Fruit fly (Drosophila melanogaster) whole organism, embryonic: ENCODE results near the gene CG11342.

Experiments used
- Awh ChIP-seq: fragments of 200-800 bp; sonication (Bioruptor generic); IDR thresholded peaks from 2 replicates; pipeline ENCODE4, ENCODE4 v1.3.6; 2022; ENCODE audit warnings: missing biosample characterization, missing genetic modification characterization
- CG10267 ChIP-seq: fragments of 200-800 bp; sonication (Bioruptor generic); optimal IDR thresholded peaks from 2 replicates; lab custom pipeline; 2018; ENCODE audit warnings: missing biosample characterization, mild to moderate bottlenecking, missing genetic modification characterization, moderate library complexity
- CG10431 ChIP-seq: fragments of 200-800 bp; sonication (Bioruptor generic); optimal IDR thresholded peaks from 3 replicates; lab custom pipeline; 2018; ENCODE audit warnings: missing biosample characterization, mild to moderate bottlenecking, missing genetic modification characterization
- CG11695 ChIP-seq: fragments of 200-800 bp; sonication (Bioruptor generic); IDR thresholded peaks from 3 replicates; pipeline ENCODE4 v1.3.6; 2022; ENCODE audit warnings: missing biosample characterization, missing genetic modification characterization
- CG12659 ChIP-seq: fragments of 200-800 bp; sonication (Bioruptor generic); optimal IDR thresholded peaks from 3 replicates; lab custom pipeline; 2017; ENCODE audit warnings: mild to moderate bottlenecking, missing biosample characterization, missing genetic modification reagents, missing genetic modification characterization
- CG12942 ChIP-seq: fragments of 200-800 bp; sonication (Bioruptor generic); optimal IDR thresholded peaks from 3 replicates; lab custom pipeline; 2016; ENCODE audit warnings: missing biosample characterization, missing genetic modification characterization
- CG13424 ChIP-seq: fragments of 200-800 bp; sonication (Bioruptor generic); optimal IDR thresholded peaks from 2 replicates; lab custom pipeline; 2019; ENCODE audit warnings: missing biosample characterization, mild to moderate bottlenecking, missing genetic modification characterization, moderate library complexity
- CG15073 ChIP-seq: fragments of 200-800 bp; sonication (Bioruptor generic); optimal IDR thresholded peaks from 2 replicates; lab custom pipeline; 2016; ENCODE audit warnings: missing biosample characterization, missing genetic modification characterization
- CG16815 ChIP-seq: fragments of 200-800 bp; sonication (Bioruptor generic); optimal IDR thresholded peaks from 3 replicates; lab custom pipeline; 2017; ENCODE audit warnings: missing biosample characterization, mild to moderate bottlenecking, missing genetic modification characterization
- CG30403 ChIP-seq: fragments of 200-800 bp; sonication (Bioruptor generic); optimal IDR thresholded peaks from 3 replicates; lab custom pipeline; 2016; ENCODE audit warnings: missing biosample characterization, missing genetic modification characterization
- CG30431 ChIP-seq: fragments of 200-800 bp; sonication (Bioruptor generic); optimal IDR thresholded peaks from 2 replicates; lab custom pipeline; 2017; ENCODE audit warnings: missing biosample characterization, missing genetic modification characterization
- CG3281 ChIP-seq: fragments of 200-800 bp; sonication (Bioruptor generic); optimal IDR thresholded peaks from 3 replicates; lab custom pipeline; 2017; ENCODE audit warnings: missing biosample characterization, mild to moderate bottlenecking, missing genetic modification characterization
- CG33213 ChIP-seq: fragments of 200-800 bp; sonication (Bioruptor generic); optimal IDR thresholded peaks from 3 replicates; lab custom pipeline; 2016; ENCODE audit warnings: missing biosample characterization, missing genetic modification characterization
- CG4328 ChIP-seq: fragments of 200-800 bp; sonication (Bioruptor generic); optimal IDR thresholded peaks from 3 replicates; lab custom pipeline; 2017; ENCODE audit warnings: missing biosample characterization, missing genetic modification reagents, missing genetic modification characterization
- CG4730 ChIP-seq: fragments of 200-800 bp; sonication (Bioruptor generic); IDR thresholded peaks from 2 replicates; pipeline ENCODE4 v1.3.6; 2022; ENCODE audit warnings: missing biosample characterization, missing genetic modification characterization
- CG6654 ChIP-seq: fragments of 200-800 bp; sonication (Bioruptor generic); optimal IDR thresholded peaks from 2 replicates; lab custom pipeline; 2017; ENCODE audit warnings: missing biosample characterization, mild to moderate bottlenecking, missing genetic modification characterization
- CG7372 ChIP-seq: fragments of 200-800 bp; sonication (Bioruptor generic); IDR thresholded peaks from 2 replicates; pipeline ENCODE4 v1.3.6; 2022; ENCODE audit warnings: missing biosample characterization, missing genetic modification characterization
- CG7987 ChIP-seq: fragments of 200-800 bp; sonication (Bioruptor generic); optimal IDR thresholded peaks from 2 replicates; lab custom pipeline; 2018; ENCODE audit warnings: missing biosample characterization, mild to moderate bottlenecking, missing genetic modification characterization, moderate library complexity
- CG8388 ChIP-seq: fragments of 200-800 bp; sonication (Bioruptor generic); optimal IDR thresholded peaks from 2 replicates; lab custom pipeline; 2019; ENCODE audit warnings: missing biosample characterization, mild to moderate bottlenecking, missing genetic modification characterization, moderate library complexity
- CG8924 ChIP-seq: fragments of 200-800 bp; optimal IDR thresholded peaks from 3 replicates; lab custom pipeline; 2019; ENCODE audit warnings: missing biosample characterization, mild to moderate bottlenecking, missing genetic modification characterization, moderate library complexity
- CG9876 ChIP-seq: fragments of 200-800 bp; sonication (Bioruptor generic); optimal IDR thresholded peaks from 2 replicates; lab custom pipeline; 2016; ENCODE audit warnings: missing biosample characterization, missing genetic modification characterization
- E2f2 ChIP-seq: fragments of 200-800 bp; sonication (Bioruptor generic); IDR thresholded peaks from 2 replicates; pipeline ENCODE4 v1.3.6; 2022; ENCODE audit warnings: missing biosample characterization, missing genetic modification characterization
- Fer2 ChIP-seq: fragments of 200-800 bp; sonication (Bioruptor generic); optimal IDR thresholded peaks from 2 replicates; lab custom pipeline; 2018; ENCODE audit warnings: missing biosample characterization, mild to moderate bottlenecking, missing genetic modification characterization, moderate library complexity
- Hand ChIP-seq: fragments of 200-800 bp; sonication (Bioruptor generic); optimal IDR thresholded peaks from 2 replicates; lab custom pipeline; 2017; ENCODE audit warnings: mild to moderate bottlenecking, missing biosample characterization, missing genetic modification reagents, missing genetic modification characterization
- MBD-R2 ChIP-seq: fragments of 200-800 bp; sonication (Bioruptor generic); IDR thresholded peaks from 2 replicates; pipeline ENCODE4 v1.3.6; 2022; ENCODE audit warnings: missing biosample characterization, missing genetic modification characterization
- Meics ChIP-seq: fragments of 200-800 bp; sonication (Bioruptor generic); optimal IDR thresholded peaks from 2 replicates; lab custom pipeline; 2017; ENCODE audit warnings: missing biosample characterization, mild to moderate bottlenecking, missing genetic modification characterization
- TFAM ChIP-seq: fragments of 200-800 bp; sonication (Bioruptor generic); optimal IDR thresholded peaks from 2 replicates; lab custom pipeline; 2017; ENCODE audit warnings: missing biosample characterization, missing genetic modification characterization, inconsistent platforms
- Xrp1 ChIP-seq: fragments of 200-800 bp; sonication (Bioruptor generic); IDR thresholded peaks from 2 replicates; pipeline ENCODE4 v1.3.6; 2022; ENCODE audit warnings: missing biosample characterization, missing genetic modification characterization
- btn ChIP-seq: fragments of 200-800 bp; sonication (Bioruptor generic); optimal IDR thresholded peaks from 2 replicates; lab custom pipeline; 2016; ENCODE audit warnings: missing biosample characterization, missing genetic modification characterization
- cad ChIP-seq: fragments of >200 bp; optimal IDR thresholded peaks from 2 replicates; lab custom pipeline; 2017; ENCODE audit warnings: missing biosample characterization, missing genetic modification characterization
- dimm ChIP-seq: fragments of 200-800 bp; sonication (Bioruptor generic); IDR thresholded peaks from 2 replicates; pipeline ENCODE4 v1.3.6; 2022; ENCODE audit warnings: missing biosample characterization, missing genetic modification characterization
- gsb ChIP-seq: fragments of 200-800 bp; sonication (Bioruptor generic); IDR thresholded peaks from 2 replicates; pipeline ENCODE4 v1.3.6; 2022; ENCODE audit warnings: missing biosample characterization, missing genetic modification characterization
- ham ChIP-seq: fragments of 200-800 bp; sonication (Bioruptor generic); IDR thresholded peaks from 2 replicates; pipeline ENCODE4 v1.3.6; 2022; ENCODE audit warnings: missing biosample characterization, missing genetic modification characterization
- hth ChIP-seq: fragments of >200 bp; optimal IDR thresholded peaks from 2 replicates; lab custom pipeline; 2017; ENCODE audit warnings: inconsistent platforms
- kay ChIP-seq: fragments of 200-800 bp; sonication (Bioruptor generic); optimal IDR thresholded peaks from 2 replicates; lab custom pipeline; 2016; ENCODE audit warnings: missing biosample characterization, missing genetic modification characterization
- ken ChIP-seq: fragments of 200-800 bp; sonication (Bioruptor generic); IDR thresholded peaks from 3 replicates; pipeline ENCODE4 v1.3.6; 2022; ENCODE audit warnings: missing biosample characterization, missing genetic modification characterization
- kni ChIP-seq: fragments of 200-800 bp; sonication (Bioruptor generic); optimal IDR thresholded peaks from 3 replicates; lab custom pipeline; 2017; ENCODE audit warnings: mild to moderate bottlenecking, missing biosample characterization, missing genetic modification reagents, missing genetic modification characterization
- lmd ChIP-seq: fragments of 200-800 bp; sonication (Bioruptor generic); IDR thresholded peaks from 2 replicates; pipeline ENCODE4 v1.3.6; 2022; ENCODE audit warnings: missing biosample characterization, missing genetic modification characterization
- onecut ChIP-seq: fragments of 200-800 bp; sonication (Bioruptor generic); IDR thresholded peaks from 2 replicates; pipeline ENCODE4 v1.3.6; 2022; ENCODE audit warnings: missing biosample characterization, missing genetic modification characterization
- peb ChIP-seq: fragments of 200-800 bp; sonication (Bioruptor generic); IDR thresholded peaks from 2 replicates; pipeline ENCODE4 v1.3.6; 2022; ENCODE audit warnings: missing biosample characterization, missing genetic modification characterization
- pnt ChIP-seq: fragments of 200-800 bp; sonication (Bioruptor generic); optimal IDR thresholded peaks from 3 replicates; lab custom pipeline; 2016; ENCODE audit warnings: missing biosample characterization, missing genetic modification characterization
- sc ChIP-seq, 3 experiments: fragments of >200 bp in 2 of 3; fragments of 200-800 bp in 1 of 3; sonication (Bioruptor generic) in 1 of 3; optimal IDR thresholded peaks; 2 replicates in 2 of 3; 3 replicates in 1 of 3; lab custom pipeline; 2017; ENCODE audit warnings: mild to moderate bottlenecking in 1 of 3, missing biosample characterization in 1 of 3, missing genetic modification characterization in 1 of 3, missing genetic modification reagents in 1 of 3
- seq ChIP-seq: fragments of 200-800 bp; sonication (Bioruptor generic); IDR thresholded peaks from 2 replicates; pipeline ENCODE4 v1.3.6; 2022; ENCODE audit warnings: missing biosample characterization, missing genetic modification characterization
- sim ChIP-seq: fragments of 200-800 bp; sonication (Bioruptor generic); IDR thresholded peaks from 2 replicates; pipeline ENCODE4 v1.3.6; 2022; ENCODE audit warnings: missing biosample characterization, missing genetic modification characterization
- sqz ChIP-seq: fragments of 200-800 bp; sonication (Bioruptor generic); optimal IDR thresholded peaks from 3 replicates; lab custom pipeline; 2018; ENCODE audit warnings: missing biosample characterization, mild to moderate bottlenecking, missing genetic modification characterization
- stc ChIP-seq: fragments of 200-800 bp; sonication (Bioruptor generic); IDR thresholded peaks from 2 replicates; pipeline ENCODE4 v1.3.6; 2022; ENCODE audit warnings: missing biosample characterization, missing genetic modification characterization
- tin ChIP-seq: fragments of 200-800 bp; sonication (Bioruptor generic); optimal IDR thresholded peaks from 3 replicates; lab custom pipeline; 2016; ENCODE audit warnings: missing biosample characterization, missing genetic modification characterization
- vfl ChIP-seq: fragments of 200-800 bp; sonication (Bioruptor generic); optimal IDR thresholded peaks from 2 replicates; lab custom pipeline; 2016; ENCODE audit warnings: missing biosample characterization, missing genetic modification characterization
- wdn ChIP-seq: fragments of 200-800 bp; sonication (Bioruptor generic); IDR thresholded peaks from 2 replicates; pipeline ENCODE4 v1.3.6; 2022; ENCODE audit warnings: missing biosample characterization, missing genetic modification characterization
- z ChIP-seq: fragments of 200-800 bp; sonication (Bioruptor generic); IDR thresholded peaks from 3 replicates; pipeline ENCODE4 v1.3.6; 2022; ENCODE audit warnings: missing biosample characterization, missing genetic modification characterization

The CG11342 gene

DNA sequence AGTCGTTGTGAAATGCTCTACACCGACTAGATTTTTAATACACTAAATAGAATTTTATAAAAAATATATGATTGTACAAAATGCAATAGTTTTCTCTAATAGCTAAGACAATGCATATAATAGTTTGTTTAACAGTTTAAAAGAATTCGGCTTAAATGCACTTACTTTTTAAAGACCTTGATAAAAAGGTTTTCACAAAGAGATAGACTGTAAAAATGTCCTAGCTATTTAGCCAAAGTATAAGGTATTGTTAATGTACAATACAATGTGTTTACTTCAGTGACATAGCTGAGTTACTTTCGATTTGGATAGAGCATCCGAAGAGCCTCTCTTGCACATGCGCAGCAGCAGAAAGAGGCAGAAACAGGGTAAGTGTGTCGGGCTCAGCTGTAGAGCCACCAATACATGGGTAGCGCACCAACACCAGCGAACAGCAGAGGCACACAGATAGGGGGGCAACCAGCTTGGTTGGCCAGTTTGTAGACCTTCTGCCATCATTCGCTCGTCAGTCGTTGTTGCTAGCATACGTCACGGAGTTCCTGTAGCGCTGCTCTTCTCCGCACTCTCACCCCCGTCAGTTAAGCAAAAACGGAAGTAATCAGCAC, 39.5 kb upstream of the CG11342 start, which contains the start of gene TP53INP (continued):
- peak; percentile 45; the same call in 1 of the 2 replicates for TF ChIP-seq CG7372 (GFP tag; lab: Robert Waterston, UW)
- no peak for TF ChIP-seq wdn
- TF ChIP-seq CG33213 (GFP tag; lab: Kevin White, UChicago), result peak; percentile 29
- TF ChIP-seq gsb, result 0 out of 2 replicates have a peak, but pooled peaks have one; percentile 6
- peak; percentile 96 for TF ChIP-seq CG8924 (tag; lab: Kevin White, UChicago)
- no peak for TF ChIP-seq Awh
- peak; percentile 87 for TF ChIP-seq Hand
- peak; percentile 74 for TF ChIP-seq CG11695 (GFP tag; lab: Robert Waterston, UW)
- TF ChIP-seq CG15073 (GFP tag; lab: Kevin White, UChicago), result peak; percentile 53
- peak; percentile 77 for TF ChIP-seq CG4328 (GFP tag; lab: Kevin White, UChicago)
- TF ChIP-seq tin (GFP tag; lab: Kevin White, UChicago), result peak; percentile 84
- peak; percentile 47 for TF ChIP-seq CG7987
- peak; percentile 87 for TF ChIP-seq CG10267
- TF ChIP-seq stc, result peak; percentile 66
- peak; percentile 88 for TF ChIP-seq Meics (GFP tag; lab: Kevin White, UChicago)
- TF ChIP-seq Fer2 (tag; lab: Kevin White, UChicago), result peak; percentile 59
- peak; percentile 79 for TF ChIP-seq lmd (GFP tag; lab: Robert Waterston, UW)
- peak; percentile 66 for TF ChIP-seq CG12942
- TF ChIP-seq cad, result no peak
- TF ChIP-seq peb, result peak; percentile 64
- TF ChIP-seq CG30403 (GFP tag; lab: Kevin White, UChicago), result peak; percentile 93
- peak; percentile 48 for TF ChIP-seq btn (GFP tag; lab: Kevin White, UChicago)
- peak; percentile 93 for TF ChIP-seq CG13424 (tag; lab: Kevin White, UChicago)
- TF ChIP-seq CG16815 (GFP tag; lab: Kevin White, UChicago), result peak; percentile 77
- no peak for TF ChIP-seq z
- no peak for TF ChIP-seq hth (lab: Kevin White, UChicago)
- TF ChIP-seq TFAM (GFP tag; lab: Kevin White, UChicago), result peak; percentile 44
- peak; percentile 72; the same call in 2 of the 3 replicates for TF ChIP-seq ken (GFP tag; lab: Robert Waterston, UW)
- peak; percentile 32; the same call in 1 of the 2 replicates for TF ChIP-seq dimm
- TF ChIP-seq onecut, result peak; percentile 66
- TF ChIP-seq CG10431 (GFP tag; lab: Kevin White, UChicago), result peak; percentile 65
- peak; percentile 18; the same call in 1 of the 2 replicates for TF ChIP-seq MBD-R2
- no peak for TF ChIP-seq ham (GFP tag; lab: Robert Waterston, UW)
- peak; percentile 72 for TF ChIP-seq CG30431 (GFP tag; lab: Kevin White, UChicago)
- TF ChIP-seq vfl (GFP tag; lab: Kevin White, UChicago), result peak; percentile 47
- peak; percentile 76 for TF ChIP-seq sqz
- TF ChIP-seq CG4730 (GFP tag; lab: Robert Waterston, UW), result peak; percentile 59
- peak; percentile 67 for TF ChIP-seq kni (GFP tag; lab: Kevin White, UChicago)
- TF ChIP-seq seq, result peak; percentile 74; the same call in 1 of the 2 replicates
- TF ChIP-seq CG3281 (GFP tag; lab: Kevin White, UChicago), result peak; percentile 89
- TF ChIP-seq sim (GFP tag; lab: Robert Waterston, UW), result 0 out of 2 replicates have a peak, but pooled peaks have one; percentile 20
- peak; percentile 84 for TF ChIP-seq Xrp1 (GFP tag; lab: Robert Waterston, UW)
- TF ChIP-seq CG8388, result peak; percentile 89
- TF ChIP-seq pnt, result peak; percentile 67
- TF ChIP-seq CG9876, result peak; percentile 23
- peak; percentile 92 for TF ChIP-seq CG12659 (GFP tag; lab: Kevin White, UChicago)
- peak; percentile 62 for TF ChIP-seq CG6654 (GFP tag; lab: Kevin White, UChicago)
- peak; percentile 52; the same call in 1 of the 2 replicates for TF ChIP-seq E2f2
- peak; percentile 72 for TF ChIP-seq kay (GFP tag; lab: Kevin White, UChicago)
- TF ChIP-seq sc (optimal IDR thresholded peaks at IDR 0.05; lab: Kevin White, UChicago), result no peak
- peak; percentile 84 for TF ChIP-seq sc (GFP tag; optimal IDR thresholded peaks at IDR 0.05; lab: Kevin White, UChicago)
